Fruit fly (Drosophila melanogaster) whole organism, wandering third instar larva: ENCODE data around the gene fliI.
A peak's percentile ranks its signal among the peaks of the same experiment; 100 is the strongest.

ENCODE experiments used
- dl ChIP-seq, 2 experiments: fragments of 175-275, 200-275 bp in 1 of 2; fragments of 200-275 bp in 1 of 2; sonication (Bioruptor generic); optimal IDR thresholded peaks; lab custom pipeline; 2018; ENCODE audit warnings: mild to moderate bottlenecking in 2 of 2, missing biosample characterization in 2 of 2, missing genetic modification characterization in 2 of 2, moderate library complexity in 2 of 2; ENCODE audit not compliant: partially characterized antibody in 2 of 2, insufficient read depth in 1 of 2
- ey ChIP-seq: fragments of 200-800 bp; sonication (Bioruptor generic); optimal IDR thresholded peaks from 2 replicates; lab custom pipeline; 2016; ENCODE audit warnings: missing biosample characterization, missing genetic modification characterization
- psq ChIP-seq: fragments of 200-800 bp; sonication (Bioruptor generic); optimal IDR thresholded peaks from 3 replicates; lab custom pipeline; 2017; ENCODE audit warnings: missing biosample characterization, mild to moderate bottlenecking, missing genetic modification characterization, moderate library complexity

- TF ChIP-seq psq = peak; percentile 76
- peak; percentile 76 for TF ChIP-seq ey
- no peak for TF ChIP-seq dl (GFP tag; optimal IDR thresholded peaks at IDR 0.05; lab: Kevin White, UChicago; ENCODE audit: insufficient read depth in 1 of 2, partially characterized antibody in 2 of 2)
These were observed 20.3 kb upstream of the fliI start, which contains the start of the genes SLIRP1 and anox for dm6 chrX:21319202-21319772.
